Fruit fly (Drosophila melanogaster) whole organism, embryonic: ENCODE data around the gene BBS1.

Source experiments
- CG10321 ChIP-seq: fragments of 200-800 bp; sonication (Bioruptor generic); IDR thresholded peaks from 2 replicates; pipeline ENCODE4 v1.3.6; 2022; ENCODE audit warnings: missing biosample characterization, missing genetic modification characterization
- CG15073 ChIP-seq: fragments of 200-800 bp; sonication (Bioruptor generic); optimal IDR thresholded peaks from 2 replicates; lab custom pipeline; 2016; ENCODE audit warnings: missing biosample characterization, missing genetic modification characterization
- CG16813 ChIP-seq: fragments of 200-800 bp; sonication (Bioruptor generic); IDR thresholded peaks from 3 replicates; pipeline ENCODE4 v1.3.6; 2022; ENCODE audit warnings: missing biosample characterization, missing genetic modification characterization; ENCODE audit not compliant: partially characterized antibody
- CG17612 ChIP-seq: fragments of 200-800 bp; sonication (Bioruptor generic); IDR thresholded peaks from 2 replicates; pipeline ENCODE4 v1.3.6; 2022; ENCODE audit warnings: missing biosample characterization, missing genetic modification characterization
- CG8290 ChIP-seq, 3 experiments: fragments of 200-800 bp; sonication (Bioruptor generic); optimal IDR thresholded peaks; 2 replicates each; lab custom pipeline; 2016 to 2019; ENCODE audit warnings: missing biosample characterization in 3 of 3, missing genetic modification characterization in 3 of 3, mild to moderate bottlenecking in 2 of 3, moderate library complexity in 1 of 3
- CoRest ChIP-seq: fragments of 200-800 bp; sonication (Bioruptor generic); optimal IDR thresholded peaks from 3 replicates; lab custom pipeline; 2018; ENCODE audit warnings: missing biosample characterization, mild to moderate bottlenecking, missing genetic modification characterization, moderate library complexity
- Dfd ChIP-seq, 2 experiments: fragments of >200 bp; optimal IDR thresholded peaks; 2 replicates each; lab custom pipeline; 2017; ENCODE audit warnings: missing biosample characterization in 2 of 2, missing genetic modification characterization in 2 of 2
- Fer1 ChIP-seq: fragments of 200-800 bp; sonication (Bioruptor generic); optimal IDR thresholded peaks from 2 replicates; lab custom pipeline; 2017; ENCODE audit warnings: missing biosample characterization, mild to moderate bottlenecking, missing genetic modification characterization
- bab2 ChIP-seq: fragments of 200-800 bp; sonication (Bioruptor generic); optimal IDR thresholded peaks from 2 replicates; lab custom pipeline; 2016; ENCODE audit warnings: missing biosample characterization, missing genetic modification characterization

The BBS1 gene

dm6 chr3L:7157713-7158112 lies 32.0 kb downstream of the BBS1 start, which contains the start of gene CG8620 (continued):
- TF ChIP-seq CG15073 (GFP tag; lab: Kevin White, UChicago): no peak

DNA sequence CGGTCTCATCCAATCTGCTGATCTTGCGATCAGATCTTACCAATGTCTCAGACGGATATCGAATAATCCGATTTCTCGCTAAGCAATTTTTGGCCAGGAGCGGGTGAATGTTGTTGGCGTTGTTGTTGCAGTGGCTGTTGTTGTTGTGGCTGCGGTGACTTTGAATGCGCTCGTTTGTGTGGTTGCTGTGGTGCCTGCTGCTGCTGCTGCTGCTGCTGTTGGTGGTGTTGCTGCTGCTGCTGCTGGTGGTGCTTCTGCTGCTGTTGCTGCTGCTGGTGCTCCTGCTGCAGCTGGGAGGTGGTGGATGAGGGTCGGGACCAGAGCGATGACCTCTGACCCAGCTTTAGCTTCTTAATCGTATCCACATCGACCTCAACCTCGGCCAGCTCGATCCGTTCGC lies 35.6 kb downstream of the BBS1 start:
- TF ChIP-seq Dfd (GFP tag; optimal IDR thresholded peaks at IDR 0.05; lab: Kevin White, UChicago) (peak in 1 of 2 experiments; percentile 8), CG16813 (0 out of 3 replicates have a peak, but pooled peaks have one; percentile 14), CG10321 (GFP tag; lab: Robert Waterston, UW) (no peak)

DNA sequence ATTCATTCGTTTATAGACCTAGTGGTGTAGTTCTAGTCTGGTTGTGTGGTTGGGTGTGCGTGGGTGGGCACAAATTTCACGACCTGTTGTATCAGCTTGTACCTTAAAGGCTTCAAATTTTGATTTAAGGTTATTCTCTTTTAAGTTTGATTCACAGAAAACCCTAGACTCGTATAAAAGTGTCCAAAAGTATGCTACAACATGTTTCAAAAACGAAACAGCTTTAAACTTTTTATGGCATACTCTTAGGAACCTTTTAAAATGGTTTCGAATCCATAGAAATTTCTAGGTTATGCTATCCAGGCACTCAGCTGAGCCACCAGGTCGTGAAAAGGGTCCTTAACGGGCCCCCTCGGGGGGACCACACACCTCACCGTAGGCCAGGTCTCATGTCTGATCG lies 36.2 kb downstream of the BBS1 start:
- TF ChIP-seq CG8290 (GFP tag; optimal IDR thresholded peaks at IDR 0.05; lab: Kevin White, UChicago) (no peak), CG8290 (tag; optimal IDR thresholded peaks at IDR 0.05; lab: Kevin White, UChicago) (peak in 1 of 2 experiments; percentile 52), CG17612 (GFP tag; lab: Robert Waterston, UW) (peak; percentile 71; the same call in 1 of the 2 replicates), Fer1 (GFP tag; lab: Kevin White, UChicago) (no peak), bab2 (GFP tag; lab: Kevin White, UChicago) (no peak), CoRest (tag; lab: Kevin White, UChicago) (no peak)
